Worm (Caenorhabditis elegans) whole organism, L4 larva: Measurements from ENCODE around the gene ptr-14.

Experiments
- F26F4.8 ChIP-seq: fragments of 200-800 bp; sonication (Bioruptor generic); conservative IDR thresholded peaks from 2 replicates; pipeline ENCODE4 v1.3.6; 2022; ENCODE audit warnings: missing genetic modification characterization, missing compliant biosample characterization
- aha-1 ChIP-seq: fragments of 150-350 bp; peaks from one replicate; lab custom pipeline; 2014; ENCODE audit warnings: missing biosample characterization, missing genetic modification characterization
- ceh-82 ChIP-seq: sonication (generic microtip); optimal IDR thresholded peaks from 2 replicates; lab custom pipeline; 2017; ENCODE audit warnings: missing biosample characterization, missing genetic modification characterization
- egl-27 ChIP-seq: sonication (generic microtip); optimal IDR thresholded peaks from 3 replicates; lab custom pipeline; 2017; ENCODE audit warnings: missing biosample characterization, missing genetic modification reagents, missing genetic modification characterization
- mep-1 ChIP-seq: fragments of 150-350 bp; sonication (generic microtip); optimal IDR thresholded peaks from 3 replicates; lab custom pipeline; 2014; ENCODE audit warnings: missing biosample characterization, missing genetic modification characterization
- nhr-6 ChIP-seq: fragments of 150-350 bp; optimal IDR thresholded peaks from 2 replicates; lab custom pipeline; 2014; ENCODE audit warnings: missing biosample characterization, missing genetic modification characterization
- snpc-4 ChIP-seq: fragments of 150-350 bp; optimal IDR thresholded peaks from 2 replicates; lab custom pipeline; 2014; ENCODE audit warnings: missing biosample characterization, missing genetic modification characterization
- tag-97 ChIP-seq: fragments of 200-800 bp; sonication (Bioruptor generic); IDR thresholded peaks from 2 replicates; pipeline ENCODE4 v1.3.6; 2022; ENCODE audit warnings: missing genetic modification characterization, missing compliant biosample characterization
- ztf-11 ChIP-seq: fragments of 150-350 bp; optimal IDR thresholded peaks from 2 replicates; lab custom pipeline; 2014; ENCODE audit warnings: missing biosample characterization, missing genetic modification characterization

- TF ChIP-seq F26F4.8 (GFP tag; lab: Robert Waterston, UW) (no peak), tag-97 (GFP tag; lab: Robert Waterston, UW) (no peak), aha-1 (tag; lab: Kevin White, UChicago) (no peak), snpc-4 (tag; lab: Kevin White, UChicago) (no peak), ceh-82 (tag; lab: Kevin White, UChicago) (no peak), mep-1 (tag; lab: Kevin White, UChicago) (no peak), egl-27 (tag; lab: Kevin White, UChicago) (no peak), nhr-6 (tag; lab: Kevin White, UChicago) (no peak), ztf-11 (tag; lab: Kevin White, UChicago) (no peak)
Observed at ce11 chrIV:10661072-10661471, 45.8 kb downstream of the ptr-14 start.
